Fruit fly (Drosophila melanogaster) whole organism, embryonic: Measurements from ENCODE around the gene FucTA.

Source experiments
- Abd-B ChIP-seq: fragments of 200-800 bp; sonication (Bioruptor generic); optimal IDR thresholded peaks from 2 replicates; lab custom pipeline; 2018; ENCODE audit warnings: missing biosample characterization, mild to moderate bottlenecking, missing genetic modification characterization, moderate library complexity
- Ada2b ChIP-seq: fragments of 200-800 bp; sonication (Bioruptor generic); IDR thresholded peaks from 2 replicates; pipeline ENCODE4 v1.3.6; 2022; ENCODE audit warnings: missing biosample characterization, missing genetic modification characterization
- Adf1 ChIP-seq: fragments of 200-800 bp; sonication (Bioruptor generic); IDR thresholded peaks from 2 replicates; pipeline ENCODE4 v1.3.6; 2022; ENCODE audit warnings: missing biosample characterization, missing genetic modification characterization
- Bteb2 ChIP-seq: fragments of 200-800 bp; sonication (Bioruptor generic); optimal IDR thresholded peaks from 2 replicates; lab custom pipeline; 2016; ENCODE audit warnings: missing biosample characterization, missing genetic modification characterization
- CG10209 ChIP-seq: fragments of 200-800 bp; sonication (Bioruptor generic); optimal IDR thresholded peaks from 3 replicates; lab custom pipeline; 2017; ENCODE audit warnings: missing biosample characterization, mild to moderate bottlenecking, missing genetic modification characterization, missing genetic modification reagents
- CG11504 ChIP-seq: fragments of 200-800 bp; sonication (Bioruptor generic); optimal IDR thresholded peaks from 3 replicates; lab custom pipeline; 2019; ENCODE audit warnings: missing biosample characterization, mild to moderate bottlenecking, missing genetic modification characterization, moderate library complexity
- CG11696 ChIP-seq: fragments of 200-800 bp; sonication (Bioruptor generic); IDR thresholded peaks from 2 replicates; pipeline ENCODE4 v1.3.6; 2022; ENCODE audit warnings: missing biosample characterization, missing genetic modification characterization
- CG13775 ChIP-seq: fragments of 200-800 bp; sonication (Bioruptor generic); optimal IDR thresholded peaks from 3 replicates; lab custom pipeline; 2017; ENCODE audit warnings: missing biosample characterization, mild to moderate bottlenecking, missing genetic modification characterization
- CG17385 ChIP-seq: fragments of 200-800 bp; sonication (Bioruptor generic); optimal IDR thresholded peaks from 3 replicates; lab custom pipeline; 2018; ENCODE audit warnings: missing biosample characterization, mild to moderate bottlenecking, missing genetic modification characterization
- CG18262 ChIP-seq: fragments of 200-800 bp; optimal IDR thresholded peaks from 3 replicates; lab custom pipeline; 2019; ENCODE audit warnings: missing biosample characterization, mild to moderate bottlenecking, missing genetic modification characterization, moderate library complexity
- CG30403 ChIP-seq: fragments of 200-800 bp; sonication (Bioruptor generic); optimal IDR thresholded peaks from 3 replicates; lab custom pipeline; 2016; ENCODE audit warnings: missing biosample characterization, missing genetic modification characterization
- CG3065 ChIP-seq: fragments of 200-800 bp; sonication (Bioruptor generic); optimal IDR thresholded peaks from 2 replicates; lab custom pipeline; 2016; ENCODE audit warnings: missing biosample characterization, missing genetic modification characterization
- CG31388 ChIP-seq: fragments of 200-800 bp; sonication (Bioruptor generic); optimal IDR thresholded peaks from 2 replicates; lab custom pipeline; 2016; ENCODE audit warnings: missing biosample characterization, missing genetic modification characterization
- CG42726 ChIP-seq: fragments of 200-800 bp; sonication (Bioruptor generic); IDR thresholded peaks from 2 replicates; pipeline ENCODE4 v1.3.6; 2022; ENCODE audit warnings: missing biosample characterization, missing genetic modification characterization; ENCODE audit not compliant: partially characterized antibody
- CG9215 ChIP-seq: fragments of 200-800 bp; sonication (Bioruptor generic); IDR thresholded peaks from 2 replicates; pipeline ENCODE4 v1.3.6; 2022; ENCODE audit warnings: missing biosample characterization, missing genetic modification characterization
- CG9817 ChIP-seq: fragments of 200-800 bp; sonication (Bioruptor generic); optimal IDR thresholded peaks from 2 replicates; lab custom pipeline; 2018; ENCODE audit warnings: missing biosample characterization, mild to moderate bottlenecking, missing genetic modification characterization, moderate library complexity
- CkIIα-i1 ChIP-seq: fragments of 200-800 bp; sonication (Bioruptor generic); IDR thresholded peaks from 2 replicates; pipeline ENCODE4 v1.3.6; 2022; ENCODE audit warnings: missing biosample characterization, missing genetic modification characterization
- D19B ChIP-seq: fragments of 200-800 bp; sonication (Bioruptor generic); optimal IDR thresholded peaks from 2 replicates; lab custom pipeline; 2017; ENCODE audit warnings: missing biosample characterization, mild to moderate bottlenecking, missing genetic modification characterization
- ERR ChIP-seq: fragments of 200-800 bp; sonication (Bioruptor generic); optimal IDR thresholded peaks from 2 replicates; lab custom pipeline; 2016; ENCODE audit warnings: missing biosample characterization, missing genetic modification characterization
- Ets65A ChIP-seq: fragments of 200-800 bp; sonication (Bioruptor generic); peaks from one replicate; lab custom pipeline; 2016; ENCODE audit warnings: missing biosample characterization, missing genetic modification characterization
- Lim3 ChIP-seq: fragments of 200-800 bp; sonication (Bioruptor generic); IDR thresholded peaks from 2 replicates; pipeline ENCODE4 v1.3.6; 2022; ENCODE audit warnings: missing biosample characterization, missing genetic modification characterization
- NFAT ChIP-seq: fragments of 200-800 bp; sonication (Bioruptor generic); IDR thresholded peaks from 2 replicates; pipeline ENCODE4 v1.3.6; 2022; ENCODE audit warnings: missing biosample characterization, missing genetic modification characterization
- Oli ChIP-seq: fragments of 200-800 bp; sonication (Bioruptor generic); optimal IDR thresholded peaks from 2 replicates; lab custom pipeline; 2018; ENCODE audit warnings: missing biosample characterization, mild to moderate bottlenecking, missing genetic modification characterization, moderate library complexity
- PHDP ChIP-seq: fragments of 200-800 bp; sonication (Bioruptor generic); optimal IDR thresholded peaks from 3 replicates; lab custom pipeline; 2018; ENCODE audit warnings: missing biosample characterization, mild to moderate bottlenecking, missing genetic modification characterization, moderate library complexity
- Spps ChIP-seq: fragments of 200-800 bp; sonication (Bioruptor generic); optimal IDR thresholded peaks from 2 replicates; lab custom pipeline; 2018; ENCODE audit warnings: missing biosample characterization, mild to moderate bottlenecking, missing genetic modification characterization
- Vsx1 ChIP-seq: fragments of 200-800 bp; sonication (Bioruptor generic); optimal IDR thresholded peaks from 2 replicates; lab custom pipeline; 2017; ENCODE audit warnings: missing biosample characterization, mild to moderate bottlenecking, missing genetic modification characterization, missing genetic modification reagents
- YL-1 ChIP-seq: fragments of 200-800 bp; sonication (Bioruptor generic); optimal IDR thresholded peaks from 3 replicates; lab custom pipeline; 2017; ENCODE audit warnings: missing biosample characterization, mild to moderate bottlenecking, missing genetic modification characterization
- ara ChIP-seq: fragments of 200-800 bp; sonication (Bioruptor generic); IDR thresholded peaks from 2 replicates; pipeline ENCODE4 v1.3.6; 2022; ENCODE audit warnings: missing biosample characterization, missing genetic modification characterization
- bigmax ChIP-seq: fragments of 200-800 bp; sonication (Bioruptor generic); optimal IDR thresholded peaks from 2 replicates; lab custom pipeline; 2018; ENCODE audit warnings: missing biosample characterization, mild to moderate bottlenecking, missing genetic modification characterization
- cad ChIP-seq: fragments of >200 bp; optimal IDR thresholded peaks from 2 replicates; lab custom pipeline; 2017; ENCODE audit warnings: missing biosample characterization, missing genetic modification characterization
- cg ChIP-seq: fragments of 200-800 bp; sonication (Bioruptor generic); optimal IDR thresholded peaks from 3 replicates; lab custom pipeline; 2019; ENCODE audit warnings: missing biosample characterization, mild to moderate bottlenecking, missing genetic modification characterization, moderate library complexity
- croc ChIP-seq: fragments of 200-800 bp; sonication (Bioruptor generic); conservative IDR thresholded peaks from 3 replicates; pipeline ENCODE4 v1.3.6; 2022; ENCODE audit warnings: missing biosample characterization, missing genetic modification characterization
- crol ChIP-seq: fragments of 200-800 bp; sonication (Bioruptor generic); IDR thresholded peaks from 2 replicates; pipeline ENCODE4 v1.3.6; 2022; ENCODE audit warnings: missing biosample characterization, missing genetic modification characterization
- crp ChIP-seq, 2 experiments: fragments of 200-800 bp; sonication (Bioruptor generic); optimal IDR thresholded peaks; 2 replicates in 1 of 2; 3 replicates in 1 of 2; lab custom pipeline; 2017; ENCODE audit warnings: missing biosample characterization in 2 of 2, missing genetic modification characterization in 2 of 2, mild to moderate bottlenecking in 1 of 2, moderate library complexity in 1 of 2
- fd102C ChIP-seq: fragments of 200-800 bp; sonication (Bioruptor generic); optimal IDR thresholded peaks from 2 replicates; lab custom pipeline; 2018; ENCODE audit warnings: missing biosample characterization, mild to moderate bottlenecking, missing genetic modification characterization, moderate library complexity
- gcm2 ChIP-seq: fragments of 200-800 bp; sonication (Bioruptor generic); optimal IDR thresholded peaks from 2 replicates; lab custom pipeline; 2016; ENCODE audit warnings: missing biosample characterization, missing genetic modification characterization
- hb ChIP-seq: fragments of 200-800 bp; sonication (Bioruptor generic); IDR thresholded peaks from 3 replicates; pipeline ENCODE4 v1.3.6; 2022; ENCODE audit warnings: missing biosample characterization, missing genetic modification characterization; ENCODE audit not compliant: partially characterized antibody
- lola ChIP-seq, 3 experiments: fragments of >200 bp in 2 of 3; fragments of 200-800 bp in 1 of 3; sonication (Bioruptor generic) in 1 of 3; optimal IDR thresholded peaks; 2 replicates each; lab custom pipeline; 2017 to 2019; ENCODE audit warnings: missing biosample characterization in 3 of 3, missing genetic modification characterization in 3 of 3, mild to moderate bottlenecking in 1 of 3, moderate library complexity in 1 of 3
- lov ChIP-seq, 2 experiments: fragments of 200-800 bp in 1 of 2; fragments of >200 bp in 1 of 2; sonication (Bioruptor generic) in 1 of 2; IDR thresholded peaks in 1 of 2; optimal IDR thresholded peaks in 1 of 2; 2 replicates in 1 of 2; 3 replicates in 1 of 2; pipeline versions ENCODE4 v1.3.6 to Lab custom; 2017 to 2022; ENCODE audit warnings: missing biosample characterization in 1 of 2, missing genetic modification characterization in 1 of 2
- peb ChIP-seq: fragments of 200-800 bp; sonication (Bioruptor generic); IDR thresholded peaks from 2 replicates; pipeline ENCODE4 v1.3.6; 2022; ENCODE audit warnings: missing biosample characterization, missing genetic modification characterization
- pho ChIP-seq: fragments of 200-800 bp; sonication (Bioruptor generic); optimal IDR thresholded peaks from 2 replicates; lab custom pipeline; 2016; ENCODE audit warnings: missing biosample characterization, missing genetic modification characterization
- pros ChIP-seq: fragments of 200-800 bp; sonication (Bioruptor generic); optimal IDR thresholded peaks from 3 replicates; lab custom pipeline; 2019; ENCODE audit warnings: missing biosample characterization, mild to moderate bottlenecking, missing genetic modification characterization, moderate library complexity
- psq ChIP-seq: fragments of 200-800 bp; sonication (Bioruptor generic); optimal IDR thresholded peaks from 2 replicates; lab custom pipeline; 2017; ENCODE audit warnings: missing biosample characterization, missing genetic modification characterization
- repo ChIP-seq: fragments of 200-800 bp; sonication (Bioruptor generic); optimal IDR thresholded peaks from 2 replicates; lab custom pipeline; 2016; ENCODE audit warnings: missing biosample characterization, missing genetic modification characterization
- slou ChIP-seq: fragments of 200-800 bp; sonication (Bioruptor generic); optimal IDR thresholded peaks from 3 replicates; lab custom pipeline; 2016; ENCODE audit warnings: missing biosample characterization, missing genetic modification characterization
- tio ChIP-seq: fragments of 200-800 bp; sonication (Bioruptor generic); optimal IDR thresholded peaks from 2 replicates; lab custom pipeline; 2017; ENCODE audit warnings: missing biosample characterization, missing genetic modification characterization, inconsistent platforms
- ttk ChIP-seq: fragments of 200-800 bp; sonication (Bioruptor generic); IDR thresholded peaks from 2 replicates; pipeline ENCODE4 v2.1.2; 2022; ENCODE audit warnings: missing biosample characterization, missing genetic modification characterization
- wdn ChIP-seq: fragments of 200-800 bp; sonication (Bioruptor generic); IDR thresholded peaks from 2 replicates; pipeline ENCODE4 v1.3.6; 2022; ENCODE audit warnings: missing biosample characterization, missing genetic modification characterization
- wek ChIP-seq: fragments of 200-800 bp; sonication (Bioruptor generic); optimal IDR thresholded peaks from 3 replicates; lab custom pipeline; 2018; ENCODE audit warnings: missing biosample characterization, mild to moderate bottlenecking, missing genetic modification characterization, moderate library complexity
- zfh2 ChIP-seq: fragments of 200-800 bp; sonication (Bioruptor generic); optimal IDR thresholded peaks from 2 replicates; lab custom pipeline; 2016; ENCODE audit warnings: missing biosample characterization, missing genetic modification characterization

The FucTA gene

dm6 chr3L:15107776-15108379, 39.1 kb upstream of the FucTA start (continued):
- TF ChIP-seq slou (GFP tag; lab: Kevin White, UChicago), result no peak
- no peak for TF ChIP-seq peb (GFP tag; lab: Robert Waterston, UW)
- TF ChIP-seq Abd-B (GFP tag; lab: Kevin White, UChicago), result no peak
- TF ChIP-seq CG3065 (GFP tag; lab: Kevin White, UChicago), result no peak
- TF ChIP-seq repo (GFP tag; lab: Kevin White, UChicago), result no peak
- TF ChIP-seq Vsx1 (GFP tag; lab: Kevin White, UChicago), result no peak
- TF ChIP-seq bigmax (GFP tag; lab: Kevin White, UChicago), result no peak
- no peak for TF ChIP-seq ERR (GFP tag; lab: Kevin White, UChicago)
- peak; percentile 56 for TF ChIP-seq tio
- no peak for TF ChIP-seq CG42726
- TF ChIP-seq YL-1 (GFP tag; lab: Kevin White, UChicago), result no peak
- no peak for TF ChIP-seq wek
- TF ChIP-seq PHDP (tag; lab: Kevin White, UChicago), result peak; percentile 46
- peak; percentile 25 for TF ChIP-seq CG13775 (GFP tag; lab: Kevin White, UChicago)
- TF ChIP-seq zfh2 (GFP tag; lab: Kevin White, UChicago), result no peak
- no peak for TF ChIP-seq fd102C (GFP tag; lab: Kevin White, UChicago)
- peak; percentile 37 for TF ChIP-seq cg (GFP tag; lab: Kevin White, UChicago)
- peak; percentile 55 for TF ChIP-seq CG30403 (GFP tag; lab: Kevin White, UChicago)
- TF ChIP-seq psq, result no peak
- TF ChIP-seq CG10209 (GFP tag; lab: Kevin White, UChicago), result no peak
- no peak for TF ChIP-seq cad (GFP tag; lab: Kevin White, UChicago)
- TF ChIP-seq Oli, result peak; percentile 63
- TF ChIP-seq croc (GFP tag; lab: Robert Waterston, UW), result peak; percentile 30; the same call in 1 of the 3 replicates
- TF ChIP-seq CG11504 (tag; lab: Kevin White, UChicago), result peak; percentile 70
- no peak for TF ChIP-seq CkIIα-i1 (GFP tag; lab: Robert Waterston, UW)
- no peak for TF ChIP-seq Lim3
- no peak for TF ChIP-seq CG11696 (GFP tag; lab: Robert Waterston, UW)
- TF ChIP-seq lov (optimal IDR thresholded peaks at IDR 0.05; lab: Kevin White, UChicago), result no peak
- no peak for TF ChIP-seq lov (GFP tag; IDR thresholded peaks at IDR 0.05; lab: Robert Waterston, UW)
- TF ChIP-seq pho (GFP tag; lab: Kevin White, UChicago), result no peak
- no peak for TF ChIP-seq CG9817
- TF ChIP-seq CG18262, result peak; percentile 86
- TF ChIP-seq Bteb2 (GFP tag; lab: Kevin White, UChicago), result no peak
- TF ChIP-seq ara (GFP tag; lab: Robert Waterston, UW), result no peak
- peak; percentile 75 for TF ChIP-seq Ets65A
- no peak for TF ChIP-seq Ada2b
- no peak for TF ChIP-seq ttk (GFP tag; lab: Robert Waterston, UW)
- no peak for TF ChIP-seq pros (GFP tag; lab: Kevin White, UChicago)
- TF ChIP-seq wdn (GFP tag; lab: Robert Waterston, UW), result no peak
- no peak for TF ChIP-seq D19B
- TF ChIP-seq CG17385 (GFP tag; lab: Kevin White, UChicago), result peak; percentile 33
- no peak for TF ChIP-seq Adf1 (GFP tag; lab: Robert Waterston, UW)
- no peak for TF ChIP-seq gcm2
- no peak for TF ChIP-seq CG31388 (GFP tag; lab: Kevin White, UChicago)
- TF ChIP-seq crp (GFP tag; optimal IDR thresholded peaks at IDR 0.05; lab: Kevin White, UChicago), result peak in 1 of 2 experiments; percentile 7
- no peak for TF ChIP-seq hb (GFP tag; lab: Robert Waterston, UW)
- peak in 1 of 3 experiments; percentile 80 for TF ChIP-seq lola (GFP tag; optimal IDR thresholded peaks at IDR 0.05; lab: Kevin White, UChicago)
- no peak for TF ChIP-seq NFAT (GFP tag; lab: Robert Waterston, UW)
- TF ChIP-seq Spps (tag; lab: Kevin White, UChicago), result peak; percentile 39
- TF ChIP-seq CG9215 (GFP tag; lab: Robert Waterston, UW), result 0 out of 2 replicates have a peak, but pooled peaks have one; percentile 26
- peak; percentile 84 for TF ChIP-seq crol (GFP tag; lab: Robert Waterston, UW)
